Fruit fly (Drosophila melanogaster) whole organism, embryonic: Measurements from ENCODE around the gene Coa8.
A peak's percentile ranks its signal among the peaks of the same experiment; 100 is the strongest.

Experiments used
- CG10147 ChIP-seq: fragments of 200-800 bp; sonication (Bioruptor generic); optimal IDR thresholded peaks from 2 replicates; lab custom pipeline; 2019; ENCODE audit warnings: missing biosample characterization, mild to moderate bottlenecking, missing genetic modification characterization, moderate library complexity
- CG10209 ChIP-seq: fragments of 200-800 bp; sonication (Bioruptor generic); optimal IDR thresholded peaks from 3 replicates; lab custom pipeline; 2017; ENCODE audit warnings: missing biosample characterization, mild to moderate bottlenecking, missing genetic modification characterization, missing genetic modification reagents
- CG14860 ChIP-seq: fragments of 200-800 bp; sonication (Bioruptor generic); IDR thresholded peaks from 3 replicates; pipeline ENCODE4 v1.3.6; 2022; ENCODE audit warnings: missing biosample characterization, missing genetic modification characterization; ENCODE audit not compliant: partially characterized antibody
- CG1603 ChIP-seq: fragments of 200-800 bp; sonication (Bioruptor generic); optimal IDR thresholded peaks from 2 replicates; lab custom pipeline; 2019; ENCODE audit warnings: missing biosample characterization, mild to moderate bottlenecking, missing genetic modification characterization, moderate library complexity
- CG16813 ChIP-seq: fragments of 200-800 bp; sonication (Bioruptor generic); IDR thresholded peaks from 3 replicates; pipeline ENCODE4 v1.3.6; 2022; ENCODE audit warnings: missing biosample characterization, missing genetic modification characterization; ENCODE audit not compliant: partially characterized antibody
- CG18262 ChIP-seq: fragments of 200-800 bp; optimal IDR thresholded peaks from 3 replicates; lab custom pipeline; 2019; ENCODE audit warnings: missing biosample characterization, mild to moderate bottlenecking, missing genetic modification characterization, moderate library complexity
- CG2116 ChIP-seq: fragments of 200-800 bp; sonication (Bioruptor generic); optimal IDR thresholded peaks from 3 replicates; lab custom pipeline; 2018; ENCODE audit warnings: missing biosample characterization, mild to moderate bottlenecking, missing genetic modification characterization
- CG2120 ChIP-seq: fragments of 200-800 bp; sonication (Bioruptor generic); optimal IDR thresholded peaks from 3 replicates; lab custom pipeline; 2016; ENCODE audit warnings: missing biosample characterization, missing genetic modification characterization
- CG30020 ChIP-seq: fragments of 200-800 bp; optimal IDR thresholded peaks from 2 replicates; lab custom pipeline; 2019; ENCODE audit warnings: missing biosample characterization, mild to moderate bottlenecking, missing genetic modification characterization, moderate library complexity
- CG34224 ChIP-seq: fragments of 200-800 bp; sonication (Bioruptor generic); IDR thresholded peaks from 3 replicates; pipeline ENCODE4 v1.3.6; 2022; ENCODE audit warnings: missing biosample characterization, missing genetic modification characterization; ENCODE audit not compliant: partially characterized antibody
- CG34376 ChIP-seq: fragments of 200-800 bp; sonication (Bioruptor generic); optimal IDR thresholded peaks from 2 replicates; lab custom pipeline; 2018; ENCODE audit warnings: missing biosample characterization, mild to moderate bottlenecking, missing genetic modification characterization
- CG4617 ChIP-seq: fragments of 200-800 bp; sonication (Bioruptor generic); optimal IDR thresholded peaks from 3 replicates; lab custom pipeline; 2016; ENCODE audit warnings: missing biosample characterization, missing genetic modification characterization, borderline replicate concordance
- CG6765 ChIP-seq: fragments of 200-800 bp; sonication (Bioruptor generic); optimal IDR thresholded peaks from 3 replicates; lab custom pipeline; 2017; ENCODE audit warnings: missing biosample characterization, mild to moderate bottlenecking, missing genetic modification characterization
- CG8765 ChIP-seq: fragments of 200-800 bp; sonication (Bioruptor generic); IDR thresholded peaks from 2 replicates; pipeline ENCODE4 v1.3.6; 2022; ENCODE audit warnings: missing biosample characterization, missing genetic modification characterization
- CG9437 ChIP-seq: fragments of 200-800 bp; sonication (Bioruptor generic); optimal IDR thresholded peaks from 2 replicates; lab custom pipeline; 2018; ENCODE audit warnings: missing biosample characterization, mild to moderate bottlenecking, missing genetic modification characterization
- CoRest ChIP-seq: fragments of 200-800 bp; sonication (Bioruptor generic); optimal IDR thresholded peaks from 3 replicates; lab custom pipeline; 2018; ENCODE audit warnings: missing biosample characterization, mild to moderate bottlenecking, missing genetic modification characterization, moderate library complexity
- Dref ChIP-seq: fragments of 200-800 bp; sonication (Bioruptor generic); IDR thresholded peaks from 2 replicates; pipeline ENCODE4 v1.3.6; 2022; ENCODE audit warnings: missing biosample characterization, missing genetic modification characterization
- Elba2 ChIP-seq: fragments of 200-800 bp; sonication (Bioruptor generic); optimal IDR thresholded peaks from 3 replicates; lab custom pipeline; 2016; ENCODE audit warnings: missing biosample characterization, missing genetic modification characterization
- Ets65A ChIP-seq: fragments of 200-800 bp; sonication (Bioruptor generic); peaks from one replicate; lab custom pipeline; 2016; ENCODE audit warnings: missing biosample characterization, missing genetic modification characterization
- Ets97D ChIP-seq: fragments of 200-800 bp; sonication (Bioruptor generic); optimal IDR thresholded peaks from 3 replicates; lab custom pipeline; 2016; ENCODE audit warnings: missing biosample characterization, missing genetic modification characterization
- Fer1 ChIP-seq: fragments of 200-800 bp; sonication (Bioruptor generic); optimal IDR thresholded peaks from 2 replicates; lab custom pipeline; 2017; ENCODE audit warnings: missing biosample characterization, mild to moderate bottlenecking, missing genetic modification characterization
- HLH4C ChIP-seq: fragments of 200-800 bp; sonication (Bioruptor generic); IDR thresholded peaks from 3 replicates; pipeline ENCODE4 v1.3.6; 2022; ENCODE audit warnings: missing biosample characterization, missing genetic modification characterization; ENCODE audit not compliant: partially characterized antibody
- Hand ChIP-seq: fragments of 200-800 bp; sonication (Bioruptor generic); optimal IDR thresholded peaks from 2 replicates; lab custom pipeline; 2017; ENCODE audit warnings: mild to moderate bottlenecking, missing biosample characterization, missing genetic modification reagents, missing genetic modification characterization
- MBD-R2 ChIP-seq: fragments of 200-800 bp; sonication (Bioruptor generic); IDR thresholded peaks from 2 replicates; pipeline ENCODE4 v1.3.6; 2022; ENCODE audit warnings: missing biosample characterization, missing genetic modification characterization
- Nf-YC ChIP-seq: fragments of 200-800 bp; optimal IDR thresholded peaks from 3 replicates; lab custom pipeline; 2019; ENCODE audit warnings: missing biosample characterization, mild to moderate bottlenecking, missing genetic modification characterization, moderate library complexity
- Oli ChIP-seq: fragments of 200-800 bp; sonication (Bioruptor generic); optimal IDR thresholded peaks from 2 replicates; lab custom pipeline; 2018; ENCODE audit warnings: missing biosample characterization, mild to moderate bottlenecking, missing genetic modification characterization, moderate library complexity
- Pdp1 ChIP-seq, 2 experiments: fragments of 200-800 bp; sonication (Bioruptor generic); optimal IDR thresholded peaks; 3 replicates each; lab custom pipeline; 2016; ENCODE audit warnings: missing biosample characterization in 2 of 2, missing genetic modification characterization in 2 of 2, mild to moderate bottlenecking in 1 of 2, moderate library complexity in 1 of 2
- Rfx ChIP-seq: fragments of 200-800 bp; sonication (Bioruptor generic); IDR thresholded peaks from 2 replicates; pipeline ENCODE4 v1.3.6; 2022; ENCODE audit warnings: missing biosample characterization, missing genetic modification characterization
- Rx ChIP-seq: fragments of 200-800 bp; sonication (Bioruptor generic); IDR thresholded peaks from 2 replicates; pipeline ENCODE4 v1.3.6; 2022; ENCODE audit warnings: missing biosample characterization, missing genetic modification characterization
- Scr ChIP-seq: fragments of 200-800 bp; sonication (Bioruptor generic); IDR thresholded peaks from 2 replicates; pipeline ENCODE4 v1.3.6; 2022; ENCODE audit warnings: missing biosample characterization, missing genetic modification characterization; ENCODE audit not compliant: partially characterized antibody
- Sry-β ChIP-seq: fragments of 200-800 bp; sonication (Bioruptor generic); optimal IDR thresholded peaks from 2 replicates; lab custom pipeline; 2018; ENCODE audit warnings: missing biosample characterization, mild to moderate bottlenecking, missing genetic modification characterization, moderate library complexity
- Sry-δ ChIP-seq: fragments of 200-800 bp; sonication (Bioruptor generic); optimal IDR thresholded peaks from 2 replicates; lab custom pipeline; 2016; ENCODE audit warnings: missing biosample characterization, missing genetic modification characterization
- chinmo ChIP-seq: fragments of 200-800 bp; sonication (Bioruptor generic); IDR thresholded peaks from 4 replicates; pipeline ENCODE4 v1.3.6; 2022; ENCODE audit warnings: missing biosample characterization, missing genetic modification characterization; ENCODE audit not compliant: partially characterized antibody
- dmrt11E ChIP-seq: fragments of 200-800 bp; sonication (Bioruptor generic); optimal IDR thresholded peaks from 3 replicates; lab custom pipeline; 2018; ENCODE audit warnings: missing biosample characterization, mild to moderate bottlenecking, missing genetic modification characterization, moderate library complexity
- fd96Cb ChIP-seq: fragments of 200-800 bp; sonication (Bioruptor generic); optimal IDR thresholded peaks from 2 replicates; lab custom pipeline; 2018; ENCODE audit warnings: missing biosample characterization, mild to moderate bottlenecking, missing genetic modification characterization, moderate library complexity
- grn ChIP-seq: fragments of 200-800 bp; sonication (Bioruptor generic); optimal IDR thresholded peaks from 3 replicates; lab custom pipeline; 2017; ENCODE audit warnings: missing biosample characterization, missing genetic modification characterization
- gsb ChIP-seq: fragments of 200-800 bp; sonication (Bioruptor generic); IDR thresholded peaks from 2 replicates; pipeline ENCODE4 v1.3.6; 2022; ENCODE audit warnings: missing biosample characterization, missing genetic modification characterization
- gsb-n ChIP-seq: fragments of 200-800 bp; sonication (Bioruptor generic); optimal IDR thresholded peaks from 3 replicates; lab custom pipeline; 2018; ENCODE audit warnings: missing biosample characterization, mild to moderate bottlenecking, missing genetic modification characterization
- hb ChIP-seq: fragments of 200-800 bp; sonication (Bioruptor generic); IDR thresholded peaks from 3 replicates; pipeline ENCODE4 v1.3.6; 2022; ENCODE audit warnings: missing biosample characterization, missing genetic modification characterization; ENCODE audit not compliant: partially characterized antibody
- kay ChIP-seq: fragments of 200-800 bp; sonication (Bioruptor generic); optimal IDR thresholded peaks from 2 replicates; lab custom pipeline; 2016; ENCODE audit warnings: missing biosample characterization, missing genetic modification characterization
- nerfin-1 ChIP-seq: fragments of 200-800 bp; sonication (Bioruptor generic); optimal IDR thresholded peaks from 3 replicates; lab custom pipeline; 2019; ENCODE audit warnings: missing biosample characterization, mild to moderate bottlenecking, missing genetic modification characterization, moderate library complexity
- nom ChIP-seq: fragments of 200-800 bp; sonication (Bioruptor generic); optimal IDR thresholded peaks from 2 replicates; lab custom pipeline; 2017; ENCODE audit warnings: missing biosample characterization, missing genetic modification characterization, mild to moderate bottlenecking, moderate library complexity, missing genetic modification reagents
- oc ChIP-seq: fragments of 200-800 bp; sonication (Bioruptor generic); optimal IDR thresholded peaks from 2 replicates; lab custom pipeline; 2018; ENCODE audit warnings: missing biosample characterization, mild to moderate bottlenecking, missing genetic modification characterization, moderate library complexity
- run ChIP-seq: fragments of 200-800 bp; sonication (Bioruptor generic); optimal IDR thresholded peaks from 3 replicates; lab custom pipeline; 2018; ENCODE audit warnings: missing biosample characterization, mild to moderate bottlenecking, missing genetic modification characterization
- sens ChIP-seq: fragments of 200-800 bp; sonication (Bioruptor generic); peaks from one replicate; lab custom pipeline; 2016; ENCODE audit warnings: missing biosample characterization, missing genetic modification characterization
- sens-2 ChIP-seq: fragments of 200-800 bp; sonication (Bioruptor generic); IDR thresholded peaks from 2 replicates; pipeline ENCODE4 v1.3.6; 2022; ENCODE audit warnings: missing biosample characterization, missing genetic modification characterization
- sna ChIP-seq: fragments of 200-800 bp; sonication (Bioruptor generic); IDR thresholded peaks from 2 replicates; pipeline ENCODE4 v1.3.6; 2022; ENCODE audit warnings: missing biosample characterization, missing genetic modification characterization; ENCODE audit not compliant: partially characterized antibody
- stwl ChIP-seq: fragments of 200-800 bp; sonication (Bioruptor generic); optimal IDR thresholded peaks from 3 replicates; lab custom pipeline; 2018; ENCODE audit warnings: missing biosample characterization, mild to moderate bottlenecking, missing genetic modification characterization, moderate library complexity
- vnd ChIP-seq: fragments of 200-800 bp; sonication (Bioruptor generic); IDR thresholded peaks from 3 replicates; pipeline ENCODE4 v1.3.6; 2022; ENCODE audit warnings: missing biosample characterization, missing genetic modification characterization; ENCODE audit not compliant: partially characterized antibody

The Coa8 gene

dm6 chrX:1868586-1869111 lies 11.4 kb upstream of the Coa8 start, which contains the start of the genes CG14803 and Pex5 (continued):
- TF ChIP-seq HLH4C (GFP tag; lab: Robert Waterston, UW): peak; percentile 63; the same call in 2 of the 3 replicates
- TF ChIP-seq Sry-δ: peak; percentile 43
- peak; percentile 52 for TF ChIP-seq Nf-YC (tag; lab: Kevin White, UChicago)
- TF ChIP-seq CG2120: peak; percentile 31
- TF ChIP-seq chinmo (GFP tag; lab: Robert Waterston, UW): no peak
- peak; percentile 3 for TF ChIP-seq CoRest (tag; lab: Kevin White, UChicago)
- TF ChIP-seq vnd (GFP tag; lab: Robert Waterston, UW): peak; percentile 39; the same call in 2 of the 3 replicates
- TF ChIP-seq CG9437: no peak
- peak; percentile 66; the same call in 2 of the 3 replicates for TF ChIP-seq CG34224 (GFP tag; lab: Robert Waterston, UW)
- peak; percentile 33 for TF ChIP-seq Fer1 (GFP tag; lab: Kevin White, UChicago)
- TF ChIP-seq Elba2 (GFP tag; lab: Kevin White, UChicago): peak; percentile 37
- TF ChIP-seq Hand (GFP tag; lab: Kevin White, UChicago): no peak
- no peak for TF ChIP-seq fd96Cb
- TF ChIP-seq CG10209 (GFP tag; lab: Kevin White, UChicago): no peak
- TF ChIP-seq CG14860 (GFP tag; lab: Robert Waterston, UW): peak; percentile 52; the same call in 1 of the 3 replicates
- no peak for TF ChIP-seq CG8765 (GFP tag; lab: Robert Waterston, UW)
- no peak for TF ChIP-seq CG10147 (GFP tag; lab: Kevin White, UChicago)
- peak; percentile 82 for TF ChIP-seq stwl (tag; lab: Kevin White, UChicago)
- TF ChIP-seq Pdp1 (GFP tag; optimal IDR thresholded peaks at IDR 0.05; lab: Kevin White, UChicago): peak in 1 of 2 experiments; percentile 63
- peak; percentile 59 for TF ChIP-seq CG2116 (GFP tag; lab: Kevin White, UChicago)
- peak; percentile 19 for TF ChIP-seq Ets97D
- peak; percentile 54; the same call in 2 of the 3 replicates for TF ChIP-seq hb
- TF ChIP-seq Sry-β: peak; percentile 8
- peak; percentile 41 for TF ChIP-seq CG4617 (GFP tag; lab: Kevin White, UChicago)
- no peak for TF ChIP-seq Oli
- peak; percentile 25 for TF ChIP-seq nom
- TF ChIP-seq Ets65A (GFP tag; lab: Kevin White, UChicago): peak; percentile 43
- no peak for TF ChIP-seq dmrt11E (tag; lab: Kevin White, UChicago)
- peak; percentile 62 for TF ChIP-seq CG34376
- TF ChIP-seq CG6765 (GFP tag; lab: Kevin White, UChicago): no peak
- peak; percentile 92 for TF ChIP-seq MBD-R2
- no peak for TF ChIP-seq sna
- peak; percentile 63 for TF ChIP-seq Scr (GFP tag; lab: Robert Waterston, UW)
- peak; percentile 75 for TF ChIP-seq sens (GFP tag; lab: Kevin White, UChicago)
- no peak for TF ChIP-seq CG1603 (tag; lab: Kevin White, UChicago)
- TF ChIP-seq Dref: peak; percentile 77
- peak; percentile 37; the same call in 1 of the 2 replicates for TF ChIP-seq Rfx (GFP tag; lab: Robert Waterston, UW)

DNA sequence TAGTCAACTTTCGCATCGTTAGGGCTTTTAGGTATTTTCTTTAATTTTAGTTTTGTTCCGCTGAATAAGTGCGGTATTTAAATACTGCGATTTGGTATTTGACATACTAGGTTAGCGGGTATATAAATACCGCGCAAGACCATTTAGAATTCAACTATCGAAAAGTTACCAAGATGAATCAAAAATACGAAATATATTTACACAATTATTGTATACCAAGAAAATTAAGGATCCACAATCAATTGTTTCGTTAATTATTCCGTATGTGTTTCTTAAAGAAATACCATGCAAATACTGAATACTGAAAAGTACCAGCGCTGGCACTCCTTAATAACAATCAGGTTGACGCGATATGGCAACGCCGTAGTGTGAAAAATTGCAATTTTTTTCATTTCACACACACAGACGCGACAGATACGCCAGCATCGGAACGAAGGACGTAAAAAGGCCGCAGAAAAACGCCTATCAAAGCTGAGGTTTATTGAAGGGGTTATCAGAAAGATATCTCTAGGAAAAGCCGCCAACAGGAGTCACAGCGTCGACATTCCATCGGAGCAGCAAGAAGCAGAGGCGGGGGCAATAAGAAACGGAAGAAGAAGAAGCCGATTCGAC lies 6.5 kb upstream of the Coa8 start, which contains the start of the genes Pgam5 and Vps26:
Gene Pgam5, minus strand, starts transcription at position 51 of the 612 bp plus-strand sequence.
Gene Vps26, plus strand, starts transcription at position 339 of the 612 bp plus-strand sequence.
- TF ChIP-seq Rx (GFP tag; lab: Robert Waterston, UW) (no peak), run (tag; lab: Kevin White, UChicago) (no peak), CG18262 (no peak), oc (tag; lab: Kevin White, UChicago) (no peak), CG16813 (GFP tag; lab: Robert Waterston, UW) (no peak), nerfin-1 (tag; lab: Kevin White, UChicago) (peak; percentile 91), Nf-YC (tag; lab: Kevin White, UChicago) (peak; percentile 12), gsb-n (tag; lab: Kevin White, UChicago) (peak; percentile 71), sens-2 (GFP tag; lab: Robert Waterston, UW) (no peak), grn (no peak), gsb (GFP tag; lab: Robert Waterston, UW) (no peak), kay (GFP tag; lab: Kevin White, UChicago) (no peak), CG30020 (peak; percentile 48), CG6765 (GFP tag; lab: Kevin White, UChicago) (no peak), CG2116 (GFP tag; lab: Kevin White, UChicago) (peak; percentile 30)
